Worm (Caenorhabditis elegans) whole organism, mixed stage, embryonic: Measurements from ENCODE around the gene let-716.

Source experiments
- M03D4.4 ChIP-seq: sonication (generic microtip); optimal IDR thresholded peaks from 2 replicates; lab custom pipeline; 2017; ENCODE audit warnings: mild to moderate bottlenecking, missing genetic modification characterization, missing compliant biosample characterization
- bed-3 ChIP-seq: fragments of 200-800 bp; sonication (Bioruptor generic); optimal IDR thresholded peaks from 3 replicates; lab custom pipeline; 2018; ENCODE audit warnings: mild to moderate bottlenecking, missing genetic modification characterization, moderate library complexity, missing compliant biosample characterization
- blmp-1 ChIP-seq: fragments of 150-350 bp; optimal IDR thresholded peaks from 2 replicates; lab custom pipeline; 2014; ENCODE audit warnings: missing biosample characterization, missing genetic modification characterization
- ceh-39 ChIP-seq: fragments of 150-350 bp; optimal IDR thresholded peaks from 2 replicates; lab custom pipeline; 2014; ENCODE audit warnings: missing biosample characterization, missing genetic modification characterization
- ceh-43 ChIP-seq: fragments of 200-800 bp; sonication (Bioruptor generic); optimal IDR thresholded peaks from 2 replicates; lab custom pipeline; 2018; ENCODE audit warnings: mild to moderate bottlenecking, missing genetic modification characterization, moderate library complexity, missing compliant biosample characterization
- ceh-83 ChIP-seq: fragments of 200-800 bp; sonication (Bioruptor generic); optimal IDR thresholded peaks from 2 replicates; lab custom pipeline; 2018; ENCODE audit warnings: mild to moderate bottlenecking, missing genetic modification characterization, missing compliant biosample characterization
- ces-1 ChIP-seq: fragments of 150-350 bp; optimal IDR thresholded peaks from 2 replicates; lab custom pipeline; 2014; ENCODE audit warnings: missing biosample characterization, missing genetic modification reagents, missing genetic modification characterization
- drap-1 ChIP-seq: fragments of 200-800 bp; sonication (Bioruptor generic); optimal IDR thresholded peaks from 3 replicates; lab custom pipeline; 2018; ENCODE audit warnings: mild to moderate bottlenecking, missing genetic modification characterization, missing compliant biosample characterization
- elt-1 ChIP-seq: sonication (generic microtip); optimal IDR thresholded peaks from 2 replicates; lab custom pipeline; 2017; ENCODE audit warnings: missing genetic modification characterization, mild to moderate bottlenecking, missing compliant biosample characterization, antibody characterized with exemption, moderate library complexity, borderline replicate concordance; ENCODE audit not compliant: insufficient read depth
- flh-1 ChIP-seq: fragments of 200-800 bp; sonication (Bioruptor generic); optimal IDR thresholded peaks from 2 replicates; lab custom pipeline; 2018; ENCODE audit warnings: mild to moderate bottlenecking, missing genetic modification characterization, moderate library complexity, missing compliant biosample characterization
- ham-2 ChIP-seq: fragments of 200-800 bp; sonication (Bioruptor generic); optimal IDR thresholded peaks from 2 replicates; lab custom pipeline; 2018; ENCODE audit warnings: mild to moderate bottlenecking, missing genetic modification characterization, missing compliant biosample characterization
- hlh-1 ChIP-seq: fragments of 150-350 bp; optimal IDR thresholded peaks from 2 replicates; lab custom pipeline; 2014; ENCODE audit warnings: missing biosample characterization, missing genetic modification reagents, missing genetic modification characterization
- lin-13 ChIP-seq: fragments of 150-350 bp; optimal IDR thresholded peaks from 2 replicates; lab custom pipeline; 2014; ENCODE audit warnings: missing biosample characterization, missing genetic modification characterization
- lin-32 ChIP-seq: fragments of 200-800 bp; sonication (Bioruptor generic); optimal IDR thresholded peaks from 2 replicates; lab custom pipeline; 2018; ENCODE audit warnings: mild to moderate bottlenecking, missing genetic modification characterization, missing compliant biosample characterization
- lsy-2 ChIP-seq: fragments of 150-350 bp; optimal IDR thresholded peaks from 2 replicates; lab custom pipeline; 2014; ENCODE audit warnings: missing biosample characterization, missing genetic modification characterization
- mab-5 ChIP-seq: fragments of 150-350 bp; optimal IDR thresholded peaks from 2 replicates; lab custom pipeline; 2014; ENCODE audit warnings: missing biosample characterization, missing genetic modification characterization
- mep-1 ChIP-seq: fragments of 150-350 bp; optimal IDR thresholded peaks from 2 replicates; lab custom pipeline; 2017; ENCODE audit warnings: missing biosample characterization, missing genetic modification reagents, missing genetic modification characterization, inconsistent platforms
- mls-2 ChIP-seq: sonication (generic microtip); optimal IDR thresholded peaks from 2 replicates; lab custom pipeline; 2016; ENCODE audit warnings: mild to moderate bottlenecking, missing genetic modification characterization, moderate library complexity, missing compliant biosample characterization
- nhr-12 ChIP-seq: fragments of 150-350 bp; optimal IDR thresholded peaks from 2 replicates; lab custom pipeline; 2014; ENCODE audit warnings: missing biosample characterization, missing genetic modification characterization
- nhr-2 ChIP-seq: fragments of 150-350 bp; optimal IDR thresholded peaks from 2 replicates; lab custom pipeline; 2014; ENCODE audit warnings: missing biosample characterization, missing genetic modification characterization
- nhr-237 ChIP-seq: fragments of 150-350 bp; optimal IDR thresholded peaks from 2 replicates; lab custom pipeline; 2014; ENCODE audit warnings: missing biosample characterization, missing genetic modification characterization
- nhr-28 ChIP-seq: fragments of 150-350 bp; optimal IDR thresholded peaks from 2 replicates; lab custom pipeline; 2014; ENCODE audit warnings: missing biosample characterization, missing genetic modification characterization
- nhr-76 ChIP-seq: sonication (generic microtip); optimal IDR thresholded peaks from 2 replicates; lab custom pipeline; 2017; ENCODE audit warnings: missing biosample characterization, missing genetic modification characterization
- pha-4 ChIP-seq: fragments of 150-350 bp; optimal IDR thresholded peaks from 2 replicates; lab custom pipeline; 2018; ENCODE audit warnings: missing biosample characterization, missing genetic modification reagents, missing genetic modification characterization
- sem-2 ChIP-seq: fragments of 200-800 bp; sonication (Bioruptor generic); optimal IDR thresholded peaks from 2 replicates; lab custom pipeline; 2018; ENCODE audit warnings: mild to moderate bottlenecking, missing genetic modification characterization, missing compliant biosample characterization
- snpc-4 ChIP-seq: fragments of 150-350 bp; optimal IDR thresholded peaks from 2 replicates; lab custom pipeline; 2014; ENCODE audit warnings: missing biosample characterization, missing genetic modification characterization
- sptf-1 ChIP-seq: sonication (generic microtip); optimal IDR thresholded peaks from 2 replicates; lab custom pipeline; 2017; ENCODE audit warnings: mild to moderate bottlenecking, missing genetic modification characterization, moderate library complexity, missing compliant biosample characterization
- unc-39 ChIP-seq: fragments of 150-350 bp; optimal IDR thresholded peaks from 2 replicates; lab custom pipeline; 2014; ENCODE audit warnings: missing biosample characterization, missing genetic modification characterization
- unc-62 ChIP-seq: fragments of 150-350 bp; optimal IDR thresholded peaks from 2 replicates; lab custom pipeline; 2014; ENCODE audit warnings: missing biosample characterization, missing genetic modification reagents, missing genetic modification characterization
- zip-8 ChIP-seq: fragments of 150-350 bp; optimal IDR thresholded peaks from 2 replicates; lab custom pipeline; 2014; ENCODE audit warnings: missing biosample characterization, missing genetic modification characterization
- ztf-11 ChIP-seq: fragments of 150-350 bp; optimal IDR thresholded peaks from 2 replicates; lab custom pipeline; 2014; ENCODE audit warnings: missing biosample characterization, missing genetic modification characterization

The let-716 gene

DNA sequence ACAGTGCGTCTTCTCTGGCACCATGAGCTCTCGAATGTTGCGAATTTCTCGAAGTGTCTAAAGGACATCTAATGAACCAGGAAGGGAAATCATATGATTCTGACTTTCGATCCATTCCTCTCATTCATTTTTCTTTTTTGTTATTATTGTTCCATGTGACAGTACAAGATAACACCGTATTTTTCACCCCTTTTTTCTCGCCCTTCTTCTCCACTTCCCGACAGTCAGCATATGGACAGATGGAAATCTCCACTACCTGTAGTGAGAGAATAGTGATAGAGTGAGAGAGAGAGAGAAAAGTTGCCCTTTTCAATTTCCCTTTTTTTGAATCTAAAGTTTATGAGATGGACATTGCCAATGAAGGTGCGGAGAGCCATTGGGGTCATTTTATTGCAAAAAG is 22.5 kb upstream of the let-716 start:
- no peak for TF ChIP-seq mls-2 (tag; lab: Kevin White, UChicago)

ce11 chrIII:6361560-6361959 is 21.8 kb upstream of the let-716 start:
- no peak for TF ChIP-seq ceh-43
- TF ChIP-seq ham-2 (GFP tag; lab: Kevin White, UChicago): no peak
- TF ChIP-seq, all 35 proteins: peak for 0

- TF ChIP-seq elt-1 (tag; lab: Kevin White, UChicago) (peak; percentile 30), mep-1 (tag; lab: Kevin White, UChicago) (no peak)
Observed at ce11 chrIII:6362323-6362922, 20.9 kb upstream of the let-716 start.

DNA sequence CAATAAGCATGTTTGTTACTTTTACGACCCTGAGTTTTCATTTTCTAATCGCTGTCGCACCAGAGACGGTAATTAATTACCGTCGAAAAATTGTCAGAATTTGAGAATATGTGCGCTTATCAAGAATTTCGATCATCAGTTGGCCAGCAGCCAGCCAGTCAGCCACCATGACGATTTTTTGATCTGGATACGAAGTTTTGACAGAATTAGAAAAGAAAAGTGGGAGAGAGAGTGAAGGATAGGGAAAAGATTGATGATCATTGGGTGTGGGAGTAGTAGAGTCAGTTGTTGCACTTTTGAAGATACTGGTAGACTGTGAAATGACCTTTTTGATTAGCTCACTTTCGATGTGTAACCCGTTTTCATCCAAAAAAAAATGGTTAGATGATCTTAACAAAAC is 19.0 kb upstream of the let-716 start:
- TF ChIP-seq M03D4.4 (tag; lab: Kevin White, UChicago) (no peak), lsy-2 (tag; lab: Kevin White, UChicago) (no peak), ceh-39 (no peak), snpc-4 (tag; lab: Kevin White, UChicago) (no peak), nhr-237 (tag; lab: Kevin White, UChicago) (no peak), lin-13 (tag; lab: Kevin White, UChicago) (no peak), blmp-1 (tag; lab: Kevin White, UChicago) (no peak), unc-62 (GFP tag; lab: Kevin White, UChicago) (peak; percentile 24), elt-1 (tag; lab: Kevin White, UChicago) (no peak), lin-32 (GFP tag; lab: Kevin White, UChicago) (no peak), sem-2 (no peak), ham-2 (GFP tag; lab: Kevin White, UChicago) (no peak), hlh-1 (tag; lab: Kevin White, UChicago) (peak; percentile 41)
- TF ChIP-seq, all 35 proteins: peak for 2

DNA sequence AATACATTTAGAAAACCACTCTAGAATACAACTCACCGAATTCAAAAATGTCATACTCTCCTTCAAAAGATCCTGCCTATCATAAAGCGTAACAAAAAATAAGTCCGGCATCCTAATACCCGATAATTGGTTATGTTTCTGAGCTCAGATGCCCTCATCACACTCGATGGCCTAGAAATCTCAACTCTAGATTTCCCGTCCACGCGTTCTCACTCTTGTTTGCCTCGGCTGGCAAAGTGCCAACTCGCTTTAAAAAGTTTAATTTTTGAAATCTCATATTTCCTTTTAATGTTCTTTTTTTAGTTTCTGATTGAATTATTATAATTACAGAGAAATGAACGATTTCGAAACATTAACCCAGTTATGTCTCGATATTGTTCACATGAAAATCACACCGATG is 15.6 kb upstream of the let-716 start, which contains the start of the genes C56G2.15 and thoc-2:
Gene C56G2.15, minus strand, starts transcription at position 188 of the 400 bp plus-strand sequence.
Gene thoc-2, plus strand, starts transcription at position 331 of the 400 bp plus-strand sequence.
- no peak for TF ChIP-seq ztf-11
- TF ChIP-seq pha-4 (tag; lab: Kevin White, UChicago): no peak
- TF ChIP-seq lin-13 (tag; lab: Kevin White, UChicago): no peak
- TF ChIP-seq mab-5 (tag; lab: Kevin White, UChicago): no peak
- TF ChIP-seq nhr-76: no peak
- no peak for TF ChIP-seq mls-2 (tag; lab: Kevin White, UChicago)
- TF ChIP-seq bed-3 (GFP tag; lab: Kevin White, UChicago): no peak
- TF ChIP-seq unc-62 (GFP tag; lab: Kevin White, UChicago): no peak
- no peak for TF ChIP-seq nhr-237 (tag; lab: Kevin White, UChicago)
- TF ChIP-seq nhr-2 (tag; lab: Kevin White, UChicago): no peak
- TF ChIP-seq lin-32 (GFP tag; lab: Kevin White, UChicago): no peak

- TF ChIP-seq ceh-39: no peak
- no peak for TF ChIP-seq unc-62 (GFP tag; lab: Kevin White, UChicago)
- TF ChIP-seq lin-13 (tag; lab: Kevin White, UChicago): no peak
- no peak for TF ChIP-seq ceh-83 (GFP tag; lab: Kevin White, UChicago)
- TF ChIP-seq ces-1 (GFP tag; lab: Kevin White, UChicago): no peak
- no peak for TF ChIP-seq lin-32 (GFP tag; lab: Kevin White, UChicago)
- TF ChIP-seq sptf-1 (tag; lab: Kevin White, UChicago): no peak
- no peak for TF ChIP-seq drap-1
- TF ChIP-seq pha-4 (tag; lab: Kevin White, UChicago): no peak
- no peak for TF ChIP-seq nhr-12 (tag; lab: Kevin White, UChicago)
- no peak for TF ChIP-seq unc-39 (tag; lab: Kevin White, UChicago)
- TF ChIP-seq hlh-1 (tag; lab: Kevin White, UChicago): no peak
- TF ChIP-seq nhr-28 (tag; lab: Kevin White, UChicago): no peak
- no peak for TF ChIP-seq zip-8 (tag; lab: Kevin White, UChicago)
- TF ChIP-seq flh-1 (GFP tag; lab: Kevin White, UChicago): no peak
- TF ChIP-seq nhr-237 (tag; lab: Kevin White, UChicago): no peak
Observed at ce11 chrIII:6368524-6368923, 14.8 kb upstream of the let-716 start.
